Worm (Caenorhabditis elegans) whole organism, L3 larva: ENCODE data around the gene fli-1.

ENCODE experiments used
- fos-1 ChIP-seq: fragments of 150-350 bp; optimal IDR thresholded peaks from 2 replicates; lab custom pipeline; 2014; ENCODE audit warnings: missing biosample characterization, missing genetic modification characterization
- nhr-12 ChIP-seq: fragments of 150-350 bp; optimal IDR thresholded peaks from 2 replicates; lab custom pipeline; 2014; ENCODE audit warnings: missing biosample characterization, missing genetic modification characterization

DNA sequence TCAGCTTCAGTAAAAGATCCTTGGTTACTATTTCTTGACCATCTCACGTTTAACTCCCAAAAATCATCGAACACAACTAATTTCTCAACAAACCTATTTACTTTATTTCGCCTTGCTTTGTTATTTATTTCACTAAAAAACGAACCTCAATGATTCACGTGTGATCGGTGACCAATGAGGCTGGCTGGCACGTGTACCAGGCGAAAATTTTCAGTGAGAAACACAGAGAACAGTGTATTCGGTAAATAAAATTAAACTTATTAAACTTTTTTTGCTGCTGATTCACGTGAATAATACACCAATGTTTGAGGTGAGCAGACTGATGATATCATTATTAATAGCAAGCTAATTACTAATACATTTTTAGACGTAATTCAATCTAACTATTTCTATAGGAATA lies 28.1 kb downstream of the fli-1 start:
- TF ChIP-seq fos-1 (tag; lab: Kevin White, UChicago) (no peak), nhr-12 (tag; lab: Kevin White, UChicago) (no peak)
